Worm (Caenorhabditis elegans) whole organism, L1 larva: Measurements from ENCODE around the gene clec-57.
A peak's percentile ranks its signal among the peaks of the same experiment; 100 is the strongest.

ENCODE experiments used
- C16A3.4 ChIP-seq: fragments of 150-350 bp; optimal IDR thresholded peaks from 2 replicates; lab custom pipeline; 2014; ENCODE audit warnings: missing biosample characterization, missing genetic modification characterization
- F16B12.6 ChIP-seq: fragments of 150-350 bp; optimal IDR thresholded peaks from 2 replicates; lab custom pipeline; 2014; ENCODE audit warnings: missing biosample characterization, missing genetic modification characterization
- Y116A8C.19 ChIP-seq: sonication (generic microtip); optimal IDR thresholded peaks from 2 replicates; lab custom pipeline; 2016; ENCODE audit warnings: missing compliant biosample characterization, missing genetic modification characterization, borderline replicate concordance
- aha-1 ChIP-seq: fragments of 150-350 bp; optimal IDR thresholded peaks from 2 replicates; lab custom pipeline; 2014; ENCODE audit warnings: missing biosample characterization, missing genetic modification characterization
- alr-1 ChIP-seq: fragments of 200-800 bp; sonication (Bioruptor generic); optimal IDR thresholded peaks from 2 replicates; lab custom pipeline; 2018; ENCODE audit warnings: borderline replicate concordance, mild to moderate bottlenecking, missing genetic modification characterization, missing compliant biosample characterization
- blmp-1 ChIP-seq: fragments of 150-350 bp; optimal IDR thresholded peaks from 2 replicates; lab custom pipeline; 2014; ENCODE audit warnings: missing biosample characterization, missing genetic modification characterization
- ceh-63 ChIP-seq: fragments of 200-800 bp; sonication (Bioruptor generic); optimal IDR thresholded peaks from 2 replicates; lab custom pipeline; 2018; ENCODE audit warnings: mild to moderate bottlenecking, missing genetic modification characterization, missing compliant biosample characterization
- ceh-88 ChIP-seq: fragments of 200-800 bp; sonication (Bioruptor generic); IDR thresholded peaks from 2 replicates; pipeline ENCODE4 v1.3.6; 2022; ENCODE audit warnings: missing genetic modification characterization, missing compliant biosample characterization
- ceh-90 ChIP-seq: sonication (generic microtip); optimal IDR thresholded peaks from 2 replicates; lab custom pipeline; 2016; ENCODE audit warnings: missing genetic modification characterization, missing compliant biosample characterization
- efl-1 ChIP-seq, 4 experiments: fragments of 150-350 bp; optimal IDR thresholded peaks in 3 of 4; peaks in 1 of 4; 1 replicate in 1 of 4; 2 replicates in 3 of 4; lab custom pipeline; 2014; ENCODE audit warnings: missing biosample characterization in 2 of 4, missing genetic modification characterization in 2 of 4, missing genetic modification reagents in 2 of 4
- egl-27 ChIP-seq, 2 experiments: fragments of 150-350 bp in 1 of 2; sonication (generic microtip); optimal IDR thresholded peaks; 3 replicates each; lab custom pipeline; 2017 to 2018; ENCODE audit warnings: missing biosample characterization in 2 of 2, missing genetic modification characterization in 2 of 2, missing genetic modification reagents in 2 of 2
- elt-2 ChIP-seq: sonication (generic microtip); optimal IDR thresholded peaks from 2 replicates; lab custom pipeline; 2016; ENCODE audit warnings: missing genetic modification characterization, mild to moderate bottlenecking, inconsistent platforms, missing compliant biosample characterization, missing genetic modification reagents
- elt-3 ChIP-seq, 6 experiments: fragments of 150-350 bp in 1 of 6; sonication (generic microtip); optimal IDR thresholded peaks; 2 replicates each; lab custom pipeline; 2017 to 2018; ENCODE audit warnings: missing biosample characterization in 6 of 6, missing genetic modification characterization in 6 of 6, inconsistent platforms in 1 of 6
- fkh-8 ChIP-seq: sonication (generic microtip); optimal IDR thresholded peaks from 2 replicates; lab custom pipeline; 2016; ENCODE audit warnings: mild to moderate bottlenecking, missing genetic modification characterization, missing compliant biosample characterization
- fos-1 ChIP-seq: fragments of 150-350 bp; optimal IDR thresholded peaks from 2 replicates; lab custom pipeline; 2014; ENCODE audit warnings: missing biosample characterization, missing genetic modification characterization
- hlh-17 ChIP-seq: fragments of 200-800 bp; sonication (Bioruptor generic); optimal IDR thresholded peaks from 2 replicates; lab custom pipeline; 2018; ENCODE audit warnings: missing genetic modification characterization, mild to moderate bottlenecking, missing compliant biosample characterization, moderate library complexity, borderline replicate concordance
- hlh-4 ChIP-seq: sonication (generic microtip); optimal IDR thresholded peaks from 2 replicates; lab custom pipeline; 2016; ENCODE audit warnings: mild to moderate bottlenecking, missing genetic modification characterization, missing compliant biosample characterization
- irx-1 ChIP-seq: sonication (generic microtip); optimal IDR thresholded peaks from 2 replicates; lab custom pipeline; 2016; ENCODE audit warnings: missing genetic modification characterization, missing compliant biosample characterization
- isw-1 ChIP-seq: fragments of 200-800 bp; sonication (Bioruptor generic); IDR thresholded peaks from 2 replicates; pipeline ENCODE4 v1.3.6; 2022; ENCODE audit warnings: missing genetic modification characterization, missing compliant biosample characterization
- jun-1 ChIP-seq: fragments of 150-350 bp; optimal IDR thresholded peaks from 2 replicates; lab custom pipeline; 2014; ENCODE audit warnings: missing biosample characterization, missing genetic modification reagents, missing genetic modification characterization
- lin-13 ChIP-seq: fragments of 150-350 bp; optimal IDR thresholded peaks from 2 replicates; lab custom pipeline; 2014; ENCODE audit warnings: missing biosample characterization, missing genetic modification reagents, missing genetic modification characterization
- lin-14 ChIP-seq: fragments of 200-800 bp; sonication (Bioruptor generic); optimal IDR thresholded peaks from 2 replicates; lab custom pipeline; 2018; ENCODE audit warnings: mild to moderate bottlenecking, missing genetic modification characterization, moderate library complexity, missing compliant biosample characterization
- lin-39 ChIP-seq: fragments of 150-350 bp; optimal IDR thresholded peaks from 2 replicates; lab custom pipeline; 2014; ENCODE audit warnings: missing biosample characterization, missing genetic modification reagents, missing genetic modification characterization
- lsy-2 ChIP-seq, 2 experiments: fragments of 150-350 bp; optimal IDR thresholded peaks; 2 replicates each; lab custom pipeline; 2014; ENCODE audit warnings: missing biosample characterization in 2 of 2, missing genetic modification characterization in 2 of 2
- mab-9 ChIP-seq: fragments of 200-800 bp; sonication (Bioruptor generic); IDR thresholded peaks from 2 replicates; pipeline ENCODE4 v1.3.6; 2022; ENCODE audit warnings: missing genetic modification reagents, missing genetic modification characterization, missing compliant biosample characterization
- mef-2 ChIP-seq: fragments of 150-350 bp; optimal IDR thresholded peaks from 2 replicates; lab custom pipeline; 2014; ENCODE audit warnings: missing biosample characterization, missing genetic modification characterization
- nhr-11 ChIP-seq: fragments of 150-350 bp; optimal IDR thresholded peaks from 2 replicates; lab custom pipeline; 2014; ENCODE audit warnings: missing biosample characterization, missing genetic modification characterization
- nhr-19 ChIP-seq: fragments of 200-800 bp; sonication (Bioruptor generic); conservative IDR thresholded peaks from 2 replicates; pipeline ENCODE4 v1.3.6; 2022; ENCODE audit warnings: missing genetic modification characterization, missing compliant biosample characterization
- nhr-20 ChIP-seq: sonication (generic microtip); optimal IDR thresholded peaks from 2 replicates; lab custom pipeline; 2016; ENCODE audit warnings: mild to moderate bottlenecking, missing genetic modification characterization, missing compliant biosample characterization
- nhr-237 ChIP-seq: fragments of 150-350 bp; optimal IDR thresholded peaks from 2 replicates; lab custom pipeline; 2014; ENCODE audit warnings: missing biosample characterization, missing genetic modification characterization
- nhr-47 ChIP-seq: sonication (generic microtip); optimal IDR thresholded peaks from 2 replicates; lab custom pipeline; 2016; ENCODE audit warnings: mild to moderate bottlenecking, missing genetic modification characterization, moderate library complexity, missing compliant biosample characterization
- nhr-71 ChIP-seq: sonication (generic microtip); optimal IDR thresholded peaks from 2 replicates; lab custom pipeline; 2016; ENCODE audit warnings: mild to moderate bottlenecking, missing genetic modification characterization, moderate library complexity, missing compliant biosample characterization
- nhr-76 ChIP-seq: sonication (generic microtip); optimal IDR thresholded peaks from 2 replicates; lab custom pipeline; 2017; ENCODE audit warnings: missing biosample characterization, missing genetic modification characterization
- nhr-84 ChIP-seq: sonication (generic microtip); optimal IDR thresholded peaks from 2 replicates; lab custom pipeline; 2017; ENCODE audit warnings: missing biosample characterization, missing genetic modification characterization
- nhr-85 ChIP-seq: sonication (generic microtip); peaks from one replicate; lab custom pipeline; 2016; ENCODE audit warnings: missing genetic modification characterization, inconsistent platforms, missing compliant biosample characterization
- pax-3 ChIP-seq: fragments of 200-800 bp; sonication (Bioruptor generic); optimal IDR thresholded peaks from 2 replicates; lab custom pipeline; 2018; ENCODE audit warnings: mild to moderate bottlenecking, missing genetic modification characterization, moderate library complexity, missing compliant biosample characterization
- pqm-1 ChIP-seq: sonication (generic microtip); optimal IDR thresholded peaks from 3 replicates; lab custom pipeline; 2017; ENCODE audit warnings: missing biosample characterization, missing genetic modification characterization
- rnt-1 ChIP-seq: sonication (generic microtip); optimal IDR thresholded peaks from 2 replicates; lab custom pipeline; 2016; ENCODE audit warnings: mild to moderate bottlenecking, missing genetic modification characterization, moderate library complexity, missing compliant biosample characterization
- snpc-4 ChIP-seq: fragments of 150-350 bp; optimal IDR thresholded peaks from 2 replicates; lab custom pipeline; 2014; ENCODE audit warnings: missing biosample characterization, missing genetic modification characterization
- snu-23 ChIP-seq: sonication (generic microtip); optimal IDR thresholded peaks from 2 replicates; lab custom pipeline; 2016; ENCODE audit warnings: missing genetic modification characterization, missing compliant biosample characterization
- sptf-1 ChIP-seq: fragments of 150-350 bp; optimal IDR thresholded peaks from 2 replicates; lab custom pipeline; 2014; ENCODE audit warnings: missing biosample characterization, missing genetic modification characterization
- sup-37 ChIP-seq: fragments of 200-800 bp; sonication (Bioruptor generic); optimal IDR thresholded peaks from 2 replicates; lab custom pipeline; 2018; ENCODE audit warnings: mild to moderate bottlenecking, missing genetic modification characterization, missing compliant biosample characterization
- tlp-1 ChIP-seq: fragments of 150-350 bp; optimal IDR thresholded peaks from 2 replicates; lab custom pipeline; 2014; ENCODE audit warnings: missing biosample characterization, missing genetic modification characterization
- unc-62 ChIP-seq: fragments of 150-350 bp; optimal IDR thresholded peaks from 2 replicates; lab custom pipeline; 2014; ENCODE audit warnings: missing biosample characterization, missing genetic modification reagents, missing genetic modification characterization
- unc-86 ChIP-seq: sonication (generic microtip); optimal IDR thresholded peaks from 2 replicates; lab custom pipeline; 2016; ENCODE audit warnings: missing genetic modification characterization, missing compliant biosample characterization
- ztf-11 ChIP-seq, 2 experiments: sonication (generic microtip); optimal IDR thresholded peaks; 2 replicates each; lab custom pipeline; 2016 to 2017; ENCODE audit warnings: missing genetic modification characterization in 2 of 2, missing biosample characterization in 1 of 2, missing compliant biosample characterization in 1 of 2
- ztf-4 ChIP-seq: fragments of 150-350 bp; optimal IDR thresholded peaks from 2 replicates; lab custom pipeline; 2014; ENCODE audit warnings: missing biosample characterization, missing genetic modification characterization

The clec-57 gene

DNA sequence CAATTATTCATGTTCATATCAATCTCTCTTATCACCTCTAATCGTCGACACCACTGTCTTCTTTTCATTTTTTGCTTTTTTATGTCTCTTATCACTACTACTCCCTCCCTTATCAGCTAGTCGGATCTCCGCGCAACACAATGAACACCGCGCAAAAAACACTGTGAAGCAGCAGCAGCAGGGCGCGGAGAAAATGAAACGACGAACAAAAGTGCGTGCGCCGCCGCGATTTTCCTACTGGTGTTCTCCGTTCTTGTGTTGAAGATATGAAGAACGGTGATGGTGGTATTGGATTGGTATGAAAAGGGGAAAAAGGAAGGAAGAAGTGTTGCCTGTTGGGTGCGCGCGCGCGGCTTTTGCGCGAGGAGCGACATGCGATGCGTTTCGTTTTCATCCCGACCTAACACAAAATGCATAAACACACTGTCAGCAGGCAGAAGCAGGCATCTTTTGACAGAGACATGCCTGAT lies 36.7 kb downstream of the clec-57 start:
- TF ChIP-seq snpc-4: no peak
- TF ChIP-seq lin-13: no peak
- no peak for TF ChIP-seq unc-86
- peak; percentile 83 for TF ChIP-seq elt-2 (tag; lab: Kevin White, UChicago)
- no peak for TF ChIP-seq nhr-19 (GFP tag; lab: Robert Waterston, UW)
- TF ChIP-seq lin-14 (GFP tag; lab: Kevin White, UChicago): peak; percentile 62
- no peak for TF ChIP-seq nhr-76 (tag; lab: Kevin White, UChicago)
- TF ChIP-seq nhr-85: peak; percentile 71
- TF ChIP-seq ztf-11 (tag; optimal IDR thresholded peaks at IDR 0.05; lab: Kevin White, UChicago): no peak
- TF ChIP-seq ceh-88 (GFP tag; lab: Robert Waterston, UW): no peak
- no peak for TF ChIP-seq nhr-47 (tag; lab: Kevin White, UChicago)
- TF ChIP-seq nhr-237 (tag; lab: Kevin White, UChicago): no peak
- TF ChIP-seq tlp-1: peak; percentile 31
- TF ChIP-seq blmp-1 (tag; lab: Kevin White, UChicago): peak; percentile 75
- no peak for TF ChIP-seq aha-1 (tag; lab: Kevin White, UChicago)
- TF ChIP-seq unc-62 (GFP tag; lab: Kevin White, UChicago): no peak
- TF ChIP-seq F16B12.6 (tag; lab: Kevin White, UChicago): no peak
- TF ChIP-seq Y116A8C.19 (tag; lab: Kevin White, UChicago): no peak
- TF ChIP-seq lsy-2 (tag; optimal IDR thresholded peaks at IDR 0.05; lab: Kevin White, UChicago): no peak
- TF ChIP-seq egl-27 (tag; optimal IDR thresholded peaks at IDR 0.05; lab: Kevin White, UChicago): no peak
- no peak for TF ChIP-seq hlh-4 (tag; lab: Kevin White, UChicago)
- TF ChIP-seq rnt-1 (tag; lab: Kevin White, UChicago): no peak
- no peak for TF ChIP-seq hlh-17
- no peak for TF ChIP-seq nhr-84 (tag; lab: Kevin White, UChicago)
- TF ChIP-seq ceh-90: no peak
- no peak for TF ChIP-seq nhr-71
- TF ChIP-seq lin-39: no peak
- TF ChIP-seq isw-1 (GFP tag; lab: Robert Waterston, UW): no peak
- TF ChIP-seq pqm-1 (tag; lab: Kevin White, UChicago): peak; percentile 80
- peak in 1 of 6 experiments; percentile 25 for TF ChIP-seq elt-3 (tag; optimal IDR thresholded peaks at IDR 0.05; lab: Kevin White, UChicago)
- TF ChIP-seq sup-37 (GFP tag; lab: Kevin White, UChicago): no peak
- no peak for TF ChIP-seq fos-1
- no peak for TF ChIP-seq mab-9

DNA sequence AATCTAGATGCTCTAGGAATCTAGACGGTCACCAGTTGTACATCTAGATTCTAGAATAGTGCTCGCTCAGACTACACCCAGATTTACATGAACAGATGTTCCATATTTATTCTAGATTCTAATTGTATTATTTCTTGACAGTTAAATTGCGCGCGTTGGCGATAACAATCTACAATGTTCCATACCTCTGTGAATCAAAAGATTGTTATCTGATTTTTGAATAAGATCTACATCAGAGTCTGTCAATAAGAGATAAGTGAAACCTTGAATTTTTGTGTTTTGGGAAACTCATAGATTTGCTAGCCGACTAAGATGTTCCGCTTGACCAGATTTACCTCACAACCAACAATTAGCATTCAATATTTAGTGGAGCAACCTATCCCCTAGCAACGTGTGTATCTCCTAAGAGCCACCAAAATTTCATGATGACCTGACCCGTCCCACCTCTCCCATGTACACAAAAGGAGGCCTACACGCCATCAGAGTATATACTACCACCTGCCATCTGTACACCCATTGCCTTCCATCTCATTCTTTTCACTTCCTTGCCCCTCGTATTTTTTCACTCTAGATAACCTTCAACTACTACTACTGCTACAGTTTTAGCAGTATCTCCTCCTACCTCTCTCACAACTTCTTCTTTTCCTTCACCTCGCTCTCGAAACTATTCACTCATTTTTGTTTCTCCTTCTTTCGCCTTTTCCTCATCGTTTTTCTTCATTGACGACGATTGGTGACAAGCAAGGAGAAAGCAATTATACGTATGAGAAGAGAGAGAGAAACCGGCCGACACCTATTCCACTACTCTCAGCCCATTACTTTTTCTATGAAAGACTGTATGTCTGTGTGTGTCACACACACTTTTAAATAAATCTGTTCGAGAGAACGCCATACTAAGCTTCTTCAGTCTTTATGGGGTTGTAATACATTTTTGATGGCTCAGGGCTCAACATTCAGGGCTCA lies 38.0 kb downstream of the clec-57 start:
- peak; percentile 43 for TF ChIP-seq rnt-1 (tag; lab: Kevin White, UChicago)
- no peak for TF ChIP-seq aha-1 (tag; lab: Kevin White, UChicago)
- no peak for TF ChIP-seq jun-1 (tag; lab: Kevin White, UChicago)
- no peak for TF ChIP-seq alr-1 (tag; lab: Kevin White, UChicago)
- peak; percentile 27 for TF ChIP-seq nhr-71
- TF ChIP-seq ceh-63: no peak
- no peak for TF ChIP-seq ceh-90
- TF ChIP-seq nhr-85: peak; percentile 98
- TF ChIP-seq blmp-1 (tag; lab: Kevin White, UChicago): peak; percentile 81
- TF ChIP-seq unc-62 (GFP tag; lab: Kevin White, UChicago): no peak
- peak; percentile 73 for TF ChIP-seq lin-14 (GFP tag; lab: Kevin White, UChicago)
- no peak for TF ChIP-seq pqm-1 (tag; lab: Kevin White, UChicago)
- TF ChIP-seq sup-37 (GFP tag; lab: Kevin White, UChicago): no peak
- TF ChIP-seq nhr-11: no peak
- TF ChIP-seq snu-23: peak; percentile 18
- peak; percentile 26 for TF ChIP-seq irx-1 (tag; lab: Kevin White, UChicago)
- TF ChIP-seq sptf-1: no peak
- peak; percentile 18 for TF ChIP-seq C16A3.4
- no peak for TF ChIP-seq ztf-4
- TF ChIP-seq efl-1 (optimal IDR thresholded peaks at IDR 0.05; lab: Kevin White, UChicago): no peak
- peak in 1 of 2 experiments; percentile 90 for TF ChIP-seq efl-1 (GFP tag; optimal IDR thresholded peaks at IDR 0.05 in 1 of 2; lab: Kevin White, UChicago)
- TF ChIP-seq fkh-8: no peak
- TF ChIP-seq tlp-1: peak; percentile 89
- TF ChIP-seq mef-2 (tag; lab: Kevin White, UChicago): no peak
- peak; percentile 18 for TF ChIP-seq lin-39
- no peak for TF ChIP-seq pax-3 (tag; lab: Kevin White, UChicago)
- peak; percentile 10 for TF ChIP-seq nhr-20
- peak in 2 of 6 experiments; percentile 37 to 59 for TF ChIP-seq elt-3 (tag; optimal IDR thresholded peaks at IDR 0.05; lab: Kevin White, UChicago)
